Worm (Caenorhabditis elegans): ENCODE measurements around the gene gsp-2.

Gene gsp-2

ce11 chrIII:7297045-7297680, 39.2 kb upstream of the gsp-2 start:
- TF ChIP-seq atf-7 (tag; optimal IDR thresholded peaks at IDR 0.05): peak; percentile 31
- TF ChIP-seq ets-4 (GFP tag; optimal IDR thresholded peaks at IDR 0.05): no peak
- TF ChIP-seq lin-40 (tag; optimal IDR thresholded peaks at IDR 0.05): peak; percentile 31

- TF ChIP-seq ceh-79 (tag; optimal IDR thresholded peaks at IDR 0.05): no peak
- no peak for TF ChIP-seq let-607 (tag; optimal IDR thresholded peaks at IDR 0.05)
- no peak for TF ChIP-seq nhr-120 (GFP tag; IDR thresholded peaks at IDR 0.05)
- no peak for TF ChIP-seq Y53G8AR.9 (GFP tag; conservative IDR thresholded peaks at IDR 0.05)
- TF ChIP-seq ztf-6 (GFP tag; IDR thresholded peaks at IDR 0.05): no peak
- no peak for TF ChIP-seq bed-1 (GFP tag; IDR thresholded peaks at IDR 0.05)
- TF ChIP-seq sdz-38 (tag; optimal IDR thresholded peaks at IDR 0.05): no peak
- TF ChIP-seq egrh-3 (GFP tag; IDR thresholded peaks at IDR 0.05): no peak
- TF ChIP-seq nhr-90 (tag; optimal IDR thresholded peaks at IDR 0.05): no peak
- no peak for TF ChIP-seq sea-2 (GFP tag; IDR thresholded peaks at IDR 0.05)
- TF ChIP-seq nhr-80 (tag; optimal IDR thresholded peaks at IDR 0.05): no peak
Measured at ce11 chrIII:7298045-7298444, 38.3 kb upstream of the gsp-2 start.

DNA sequence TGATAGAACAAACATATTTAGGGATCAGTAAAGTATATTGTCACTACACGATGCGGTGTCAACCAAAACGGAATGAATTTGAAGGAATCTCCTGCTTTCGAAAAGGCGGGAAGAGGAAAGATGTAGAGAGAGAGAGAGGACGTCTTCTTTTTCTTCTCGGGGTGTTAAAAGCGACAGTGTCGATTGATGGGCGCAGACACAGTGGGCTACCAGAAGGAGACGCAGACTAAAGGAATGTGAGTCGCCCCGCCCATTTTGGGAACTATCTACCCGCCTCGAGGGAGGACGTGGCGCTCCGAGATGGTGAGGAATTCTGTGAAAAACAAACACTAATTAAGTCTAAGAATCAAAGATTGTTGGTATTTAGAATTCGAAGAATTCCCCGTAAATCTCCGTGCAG, 36.9 kb upstream of the gsp-2 start, which contains the start of the genes B0361.14 and B0361.9:
B0361.14 (minus strand) TSS at position 66 of the 400 bp plus-strand sequence.
B0361.9 (minus strand) TSS at position 166 of the 400 bp plus-strand sequence.
- TF ChIP-seq tbx-9 (tag; optimal IDR thresholded peaks at IDR 0.05; ENCODE audit: borderline replicate concordance) (no peak), dpff-1 (tag; optimal IDR thresholded peaks at IDR 0.05) (no peak), mes-4 (tag; optimal IDR thresholded peaks at IDR 0.05) (no peak), lin-54 (GFP tag; optimal IDR thresholded peaks at IDR 0.05) (no peak), attf-3 (GFP tag; conservative IDR thresholded peaks at IDR 0.05) (no peak), ama-1 (optimal IDR thresholded peaks at IDR 0.05) (no peak), ama-1 (GFP tag; optimal IDR thresholded peaks at IDR 0.05) (no peak), hlh-12 (tag; optimal IDR thresholded peaks at IDR 0.05) (no peak), B0035.1 (tag; optimal IDR thresholded peaks at IDR 0.05) (no peak), snpc-3.4 (tag; optimal IDR thresholded peaks at IDR 0.05) (no peak), cebp-1 (GFP tag; IDR thresholded peaks at IDR 0.05) (no peak), cebp-1 (tag; optimal IDR thresholded peaks at IDR 0.05) (no peak), mel-28 (tag; optimal IDR thresholded peaks at IDR 0.05; ENCODE audit: borderline replicate concordance) (no peak), atf-7 (tag; optimal IDR thresholded peaks at IDR 0.05) (no peak), cebp-2 (GFP tag; IDR thresholded peaks at IDR 0.05) (no peak), mxl-1 (tag; optimal IDR thresholded peaks at IDR 0.05) (no peak), let-607 (tag; optimal IDR thresholded peaks at IDR 0.05) (no peak), ztf-6 (GFP tag; IDR thresholded peaks at IDR 0.05) (no peak), mcd-1 (GFP tag; IDR thresholded peaks at IDR 0.05) (no peak)

ce11 chrIII:7300169-7300568, 36.2 kb upstream of the gsp-2 start:
- TF ChIP-seq ceh-91 (GFP tag; IDR thresholded peaks at IDR 0.05) (no peak), C17E4.6 (GFP tag; IDR thresholded peaks at IDR 0.05) (no peak), ccch-3 (GFP tag; optimal IDR thresholded peaks at IDR 0.05) (no peak), F39B2.1 (GFP tag; IDR thresholded peaks at IDR 0.05) (no peak), lin-54 (GFP tag; optimal IDR thresholded peaks at IDR 0.05) (no peak), sea-2 (GFP tag; IDR thresholded peaks at IDR 0.05) (no peak), lin-40 (tag; optimal IDR thresholded peaks at IDR 0.05) (peak; percentile 7), F10E7.11 (tag; optimal IDR thresholded peaks at IDR 0.05) (no peak), atf-7 (tag; optimal IDR thresholded peaks at IDR 0.05) (no peak), hmg-20 (GFP tag; IDR thresholded peaks at IDR 0.05) (no peak), ztf-26 (tag; optimal IDR thresholded peaks at IDR 0.05) (peak; percentile 18), cebp-2 (GFP tag; IDR thresholded peaks at IDR 0.05) (no peak)
